Worm (Caenorhabditis elegans) whole organism, midembryonic: ENCODE data around the gene F41C6.4.
A peak's percentile ranks its signal among the peaks of the same experiment; 100 is the strongest.
"Not testable (repeated sequence)": the region's sequence is repeated elsewhere in the genome, so short reads cannot be mapped to it uniquely, and the experiment has no call there.

Source experiments
- T22C8.4 ChIP-seq: fragments of 200-800 bp; sonication (Bioruptor generic); IDR thresholded peaks from 2 replicates; pipeline ENCODE4 v1.3.6; 2022; ENCODE audit warnings: missing genetic modification characterization, missing compliant biosample characterization
- cog-1 ChIP-seq: sonication (generic microtip); optimal IDR thresholded peaks from 2 replicates; lab custom pipeline; 2016; ENCODE audit warnings: missing genetic modification characterization, missing compliant biosample characterization
- flt-1 ChIP-seq: fragments of 200-800 bp; sonication (Bioruptor generic); IDR thresholded peaks from 2 replicates; pipeline ENCODE4 v1.3.6; 2022; ENCODE audit warnings: missing genetic modification characterization, missing compliant biosample characterization
- klf-2 ChIP-seq: fragments of 200-800 bp; sonication (Bioruptor generic); conservative IDR thresholded peaks from 2 replicates; pipeline ENCODE4 v1.3.6; 2022; ENCODE audit warnings: missing genetic modification reagents, missing genetic modification characterization, missing compliant biosample characterization
- med-1 ChIP-seq: sonication (generic microtip); optimal IDR thresholded peaks from 2 replicates; lab custom pipeline; 2017; ENCODE audit warnings: missing genetic modification characterization, mild to moderate bottlenecking, missing compliant biosample characterization, antibody characterized with exemption, missing genetic modification reagents; ENCODE audit not compliant: insufficient read depth
- ref-1 ChIP-seq: fragments of 200-800 bp; sonication (Bioruptor generic); conservative IDR thresholded peaks from 2 replicates; pipeline ENCODE4 v1.3.6; 2022; ENCODE audit warnings: missing genetic modification reagents, missing genetic modification characterization, missing compliant biosample characterization
- tab-1 ChIP-seq: fragments of 200-800 bp; sonication (Bioruptor generic); IDR thresholded peaks from 2 replicates; pipeline ENCODE4 v1.3.6; 2022; ENCODE audit warnings: missing genetic modification characterization, missing compliant biosample characterization
- ztf-23 ChIP-seq: fragments of 200-800 bp; sonication (Bioruptor generic); IDR thresholded peaks from 2 replicates; pipeline ENCODE4 v1.3.6; 2022; ENCODE audit warnings: missing genetic modification reagents, missing genetic modification characterization, missing compliant biosample characterization
- ztf-29 ChIP-seq: fragments of 200-800 bp; sonication (Bioruptor generic); IDR thresholded peaks from 2 replicates; pipeline ENCODE4 v1.3.6; 2022; ENCODE audit warnings: missing genetic modification reagents, missing genetic modification characterization, missing compliant biosample characterization

Gene F41C6.4

DNA sequence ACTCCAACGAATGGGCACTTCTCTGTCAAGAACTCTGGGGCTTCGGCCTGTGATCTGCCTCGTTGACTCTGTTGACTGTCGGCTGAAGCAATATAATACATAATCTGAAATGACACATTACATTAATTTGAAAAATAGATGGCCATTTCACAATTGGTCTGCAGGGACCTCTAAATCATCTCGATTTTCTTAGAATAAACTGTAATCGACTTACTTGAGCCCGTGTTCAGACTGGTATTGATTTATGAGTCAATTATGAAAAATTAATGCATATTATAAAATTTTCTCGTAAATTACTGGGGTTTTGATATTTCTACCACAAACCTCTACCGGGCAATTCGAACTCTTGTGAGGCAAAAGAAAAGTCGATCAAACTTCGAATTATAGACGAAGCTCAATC, 6.0 kb downstream of the F41C6.4 start, which contains the start of gene C53B7.6:
Gene C53B7.6, minus strand, starts transcription at position 101 of the 400 bp plus-strand sequence.
- TF ChIP-seq T22C8.4; tab-1 (GFP tag; lab: Robert Waterston, UW); flt-1 (GFP tag; lab: Robert Waterston, UW): not testable (repeated sequence)

DNA sequence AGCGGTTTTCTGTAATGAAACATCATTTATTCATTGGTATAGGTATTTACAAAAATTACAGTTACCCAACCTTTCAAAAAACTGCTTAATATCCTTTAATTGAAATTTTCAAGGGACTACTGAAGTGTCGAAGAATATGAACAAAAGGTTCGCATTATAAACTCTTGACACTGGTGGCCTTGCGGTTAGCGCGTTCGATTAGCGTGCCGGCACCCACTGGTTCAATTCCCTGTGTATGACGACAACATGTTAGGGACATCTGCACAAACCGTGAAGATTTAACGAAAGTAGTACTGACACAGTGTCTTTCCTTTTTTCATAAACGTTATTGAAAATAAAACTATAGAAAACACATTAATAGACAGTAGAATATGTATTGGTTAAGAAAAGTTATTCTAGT, 6.9 kb downstream of the F41C6.4 start:
- TF ChIP-seq ztf-29 (GFP tag; lab: Robert Waterston, UW) (peak; percentile 20; the same call in 1 of the 2 replicates), T22C8.4 (no peak), tab-1 (GFP tag; lab: Robert Waterston, UW) (peak; percentile 69; the same call in 1 of the 2 replicates), ztf-23 (GFP tag; lab: Robert Waterston, UW) (0 out of 2 replicates have a peak, but pooled peaks have one; percentile 63), klf-2 (GFP tag; lab: Robert Waterston, UW) (0 out of 2 replicates have a peak, but pooled peaks have one; percentile 38), med-1 (GFP tag; lab: Kevin White, UChicago) (no peak), ref-1 (GFP tag; lab: Robert Waterston, UW) (no peak; the same call in 1 of the 2 replicates), flt-1 (GFP tag; lab: Robert Waterston, UW) (no peak; the same call in 1 of the 2 replicates), cog-1 (tag; lab: Kevin White, UChicago) (peak; percentile 37)

DNA sequence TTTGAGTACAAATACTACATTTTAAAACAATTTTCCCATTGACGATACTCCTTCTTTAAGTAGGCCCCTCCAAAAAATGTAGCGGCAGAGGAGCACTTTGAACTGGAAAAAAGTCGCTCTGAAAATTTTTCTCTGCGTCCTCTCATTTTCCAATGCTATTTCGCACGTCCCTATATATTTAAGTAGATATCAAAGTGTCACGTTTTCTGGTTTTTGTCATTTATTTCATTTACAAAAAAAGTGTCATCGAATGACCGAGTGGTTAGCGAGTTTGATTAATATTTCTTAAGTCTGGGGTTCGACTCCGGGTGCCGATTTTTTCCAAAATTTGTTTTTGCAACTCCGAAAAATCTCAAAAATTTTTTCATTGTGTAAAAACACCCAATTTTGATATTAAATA, 7.7 kb downstream of the F41C6.4 start:
- no peak for TF ChIP-seq tab-1 (GFP tag; lab: Robert Waterston, UW)

DNA sequence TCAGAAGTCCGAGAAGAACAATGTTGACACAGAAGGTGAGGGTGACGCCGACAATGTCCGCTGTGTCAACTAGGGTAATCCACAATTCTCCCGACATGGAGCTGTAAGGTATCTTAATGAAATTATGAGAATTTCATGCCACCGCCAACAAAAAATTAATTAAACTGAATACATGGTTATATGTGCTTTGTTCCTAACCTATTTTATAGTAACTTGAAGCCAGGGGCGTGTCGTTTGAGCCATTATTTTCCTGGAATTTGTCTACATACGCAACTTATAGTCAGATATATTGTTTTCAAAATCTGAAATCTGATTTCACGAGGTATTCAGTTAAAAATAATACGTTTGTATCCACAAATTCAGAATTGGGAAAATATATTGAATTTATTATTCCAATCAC, 8.8 kb downstream of the F41C6.4 start, which contains the start of gene odr-10:
Gene odr-10, minus strand, starts transcription at position 101 of the 400 bp plus-strand sequence.
- TF ChIP-seq cog-1 (tag; lab: Kevin White, UChicago) (no peak), klf-2 (GFP tag; lab: Robert Waterston, UW) (no peak), tab-1 (GFP tag; lab: Robert Waterston, UW) (no peak), T22C8.4 (no peak), ztf-29 (GFP tag; lab: Robert Waterston, UW) (no peak), flt-1 (GFP tag; lab: Robert Waterston, UW) (no peak), ztf-23 (GFP tag; lab: Robert Waterston, UW) (no peak), med-1 (GFP tag; lab: Kevin White, UChicago) (no peak), ref-1 (GFP tag; lab: Robert Waterston, UW) (no peak)

DNA sequence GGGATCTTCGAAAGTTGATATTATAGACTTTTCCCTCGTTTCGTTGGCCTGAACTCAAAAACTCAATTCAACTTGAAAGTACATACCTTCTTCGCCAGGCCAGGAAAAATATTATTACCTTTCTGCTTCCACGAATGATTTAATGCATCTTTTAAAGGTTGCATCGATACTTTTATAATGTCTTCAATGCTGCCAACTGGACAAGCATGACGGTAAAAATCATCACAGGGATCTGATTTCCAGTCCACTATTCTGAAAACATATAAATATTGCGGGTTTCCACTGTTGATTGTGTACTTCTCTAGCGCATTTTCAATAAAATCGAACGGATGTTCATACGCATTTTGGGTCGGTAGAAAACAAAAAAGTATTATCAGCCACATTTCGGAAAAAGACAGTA, 11.6 kb downstream of the F41C6.4 start, which contains the start of gene nep-4:
Gene nep-4, minus strand, starts transcription at position 393 of the 400 bp plus-strand sequence.
- TF ChIP-seq klf-2 (GFP tag; lab: Robert Waterston, UW): no peak
- no peak for TF ChIP-seq flt-1 (GFP tag; lab: Robert Waterston, UW)
- no peak for TF ChIP-seq tab-1 (GFP tag; lab: Robert Waterston, UW)
- TF ChIP-seq T22C8.4: no peak
- TF ChIP-seq ztf-29 (GFP tag; lab: Robert Waterston, UW): no peak
- TF ChIP-seq ref-1 (GFP tag; lab: Robert Waterston, UW): no peak
- TF ChIP-seq ztf-23 (GFP tag; lab: Robert Waterston, UW): no peak
- TF ChIP-seq cog-1 (tag; lab: Kevin White, UChicago): no peak
- TF ChIP-seq med-1 (GFP tag; lab: Kevin White, UChicago): no peak

DNA sequence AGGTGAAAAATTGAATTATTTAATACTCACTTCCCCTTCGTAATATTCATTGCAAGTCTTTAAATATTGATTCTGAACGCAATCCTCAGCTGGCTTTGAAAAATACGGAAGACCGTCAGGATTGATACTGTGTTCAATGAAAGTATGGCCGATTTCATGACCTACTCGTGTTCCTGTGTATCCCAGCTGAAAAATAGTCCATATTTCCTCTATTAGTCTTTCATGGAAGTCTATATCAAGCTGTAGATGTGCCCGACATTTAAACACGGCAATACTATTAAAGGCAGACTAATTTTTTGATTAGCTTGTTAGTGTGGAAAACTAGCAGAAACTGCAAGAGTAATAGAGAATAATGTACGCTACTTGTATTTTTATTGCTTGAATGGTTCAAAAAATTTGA, 13.1 kb downstream of the F41C6.4 start:
- TF ChIP-seq flt-1 (GFP tag; lab: Robert Waterston, UW) (no peak), T22C8.4 (no peak), tab-1 (GFP tag; lab: Robert Waterston, UW) (no peak), ref-1 (GFP tag; lab: Robert Waterston, UW) (no peak), cog-1 (tag; lab: Kevin White, UChicago) (no peak), ztf-23 (GFP tag; lab: Robert Waterston, UW) (no peak), klf-2 (GFP tag; lab: Robert Waterston, UW) (no peak), ztf-29 (GFP tag; lab: Robert Waterston, UW) (no peak), med-1 (GFP tag; lab: Kevin White, UChicago) (no peak)

DNA sequence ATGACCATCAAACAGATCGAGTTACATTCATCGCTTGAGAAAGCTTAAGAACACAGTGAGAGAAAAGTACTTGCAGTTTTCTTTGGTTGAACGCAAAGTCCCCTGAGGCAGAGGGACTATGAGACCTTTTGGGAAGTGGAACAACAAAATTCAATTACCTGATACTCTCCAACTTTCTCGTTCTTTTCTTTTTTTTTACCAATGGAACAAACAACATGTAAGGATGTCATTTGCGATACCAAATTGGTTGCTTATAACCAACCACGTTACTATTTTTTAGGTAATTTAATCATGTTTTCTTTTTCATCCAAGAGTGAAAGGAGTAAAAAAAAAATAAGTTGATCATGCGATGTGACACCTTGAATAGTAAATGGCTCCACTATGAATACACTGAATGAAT, 17.8 kb downstream of the F41C6.4 start:
- TF ChIP-seq ztf-23 (GFP tag; lab: Robert Waterston, UW) (no peak), cog-1 (tag; lab: Kevin White, UChicago) (no peak), tab-1 (GFP tag; lab: Robert Waterston, UW) (no peak), ztf-29 (GFP tag; lab: Robert Waterston, UW) (no peak), flt-1 (GFP tag; lab: Robert Waterston, UW) (no peak), klf-2 (GFP tag; lab: Robert Waterston, UW) (no peak), ref-1 (GFP tag; lab: Robert Waterston, UW) (no peak), med-1 (GFP tag; lab: Kevin White, UChicago) (no peak), T22C8.4 (no peak)

DNA sequence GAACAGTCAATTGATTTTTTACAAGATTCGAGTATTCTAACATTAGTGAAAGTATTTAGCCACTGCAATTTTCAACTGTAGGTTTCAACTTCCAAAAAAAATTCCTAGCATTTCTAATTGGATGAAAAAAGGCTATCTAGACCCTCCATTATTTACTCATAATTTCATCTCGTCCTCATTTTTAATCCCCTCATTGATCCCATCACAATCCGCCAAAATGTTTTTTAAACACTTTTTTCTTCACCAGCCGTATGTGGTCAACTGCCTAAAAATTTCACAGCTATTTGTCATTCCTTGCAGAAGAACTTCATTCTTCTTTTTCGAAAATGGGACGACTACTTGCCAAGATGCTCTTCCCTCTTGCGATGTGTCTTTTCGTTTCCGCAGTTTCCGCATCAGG, 21.3 kb downstream of the F41C6.4 start, which contains the start of gene rig-3:
Gene rig-3, plus strand, starts transcription at position 301 of the 400 bp plus-strand sequence.
- TF ChIP-seq med-1 (GFP tag; lab: Kevin White, UChicago): no peak
- TF ChIP-seq tab-1 (GFP tag; lab: Robert Waterston, UW): no peak
- TF ChIP-seq klf-2 (GFP tag; lab: Robert Waterston, UW): no peak
- TF ChIP-seq cog-1 (tag; lab: Kevin White, UChicago): no peak
- no peak for TF ChIP-seq ztf-23 (GFP tag; lab: Robert Waterston, UW)
- no peak for TF ChIP-seq T22C8.4
- TF ChIP-seq ref-1 (GFP tag; lab: Robert Waterston, UW): no peak

DNA sequence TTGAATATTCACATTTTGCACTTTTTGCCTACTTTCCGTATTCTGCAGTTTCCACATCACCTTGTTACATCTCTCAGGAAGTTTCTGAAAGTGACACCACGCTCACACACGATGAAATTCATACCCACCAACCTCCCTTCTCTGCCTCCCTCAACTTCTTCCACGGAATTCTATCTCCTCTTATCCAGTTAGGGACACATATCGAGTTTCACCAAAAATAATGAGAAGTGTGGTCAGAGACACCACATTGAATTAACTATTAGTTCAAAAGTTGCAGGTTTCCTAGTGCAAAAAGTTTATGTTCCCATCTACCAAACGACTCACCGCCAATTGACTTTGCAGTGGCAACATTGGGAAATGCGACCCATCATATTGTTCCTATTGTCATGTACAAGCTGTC, 24.2 kb downstream of the F41C6.4 start:
- no peak for TF ChIP-seq T22C8.4
- TF ChIP-seq flt-1 (GFP tag; lab: Robert Waterston, UW): no peak
- no peak for TF ChIP-seq med-1 (GFP tag; lab: Kevin White, UChicago)
- no peak for TF ChIP-seq ref-1 (GFP tag; lab: Robert Waterston, UW)
- no peak for TF ChIP-seq cog-1 (tag; lab: Kevin White, UChicago)
- TF ChIP-seq klf-2 (GFP tag; lab: Robert Waterston, UW): no peak
- no peak for TF ChIP-seq ztf-29 (GFP tag; lab: Robert Waterston, UW)
- TF ChIP-seq ztf-23 (GFP tag; lab: Robert Waterston, UW): no peak
